Fruit fly (Drosophila melanogaster) ovary, adult (tissue): ENCODE measurements around the gene CG14418.

Source experiments
- CG17801 ChIP-seq: fragments of 200-800 bp; optimal IDR thresholded peaks from 2 replicates; lab custom pipeline; 2019; ENCODE audit warnings: missing biosample characterization, mild to moderate bottlenecking, missing genetic modification characterization, moderate library complexity; ENCODE audit not compliant: partially characterized antibody

Gene CG14418

dm6 chrX:2883561-2883960 is at the start of gene CG14418:
TSS of gene CG14418 (minus strand) at chrX:2883661.
- TF ChIP-seq CG17801 (GFP tag; lab: Kevin White, UChicago) = no peak

DNA sequence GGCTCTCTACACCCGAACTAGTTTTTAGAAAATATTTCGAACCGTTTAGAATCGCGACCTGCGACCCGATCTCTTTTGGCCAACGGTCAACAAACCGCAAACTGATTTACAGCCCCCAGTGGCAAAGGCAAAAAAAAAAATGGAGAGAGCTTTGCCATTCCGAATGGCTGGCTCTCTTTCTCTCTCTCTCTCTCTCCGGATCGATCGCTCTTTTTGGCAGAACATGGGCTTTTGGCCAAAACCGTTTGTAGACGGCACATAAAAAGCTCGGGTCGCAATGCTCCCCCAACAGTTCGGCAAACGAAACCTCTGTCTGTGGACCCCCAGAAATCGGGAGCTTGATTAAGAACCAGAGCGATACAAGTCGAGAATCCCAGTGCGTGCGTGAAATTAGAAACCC is 46.0 kb upstream of the CG14418 start, which contains the start of gene CG32793:
Gene CG32793, plus strand, starts transcription at position 301 of the 400 bp plus-strand sequence.
- no peak for TF ChIP-seq CG17801 (GFP tag; lab: Kevin White, UChicago)

DNA sequence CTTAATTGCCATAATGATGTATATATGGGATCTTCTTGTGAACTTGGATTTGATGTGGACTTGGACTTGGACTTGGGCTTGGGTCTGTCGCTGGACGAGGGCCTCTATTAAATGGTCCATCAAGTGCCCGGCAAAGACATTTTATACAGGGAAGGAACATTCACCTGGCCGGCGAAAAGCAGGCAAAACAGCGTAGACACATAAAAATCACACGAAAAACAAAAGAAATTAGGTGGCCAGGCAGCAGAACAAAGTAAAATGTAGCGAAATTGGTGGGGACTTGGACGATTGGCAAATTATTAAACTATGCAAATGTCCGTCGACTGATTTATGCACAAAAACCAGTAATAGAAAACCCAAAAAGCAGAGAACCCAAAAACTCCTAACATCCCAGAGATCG is 43.7 kb upstream of the CG14418 start, which contains the start of gene CG14424:
Gene CG14424, minus strand, starts transcription at position 101 of the 400 bp plus-strand sequence.
- no peak for TF ChIP-seq CG17801 (GFP tag; lab: Kevin White, UChicago)

dm6 chrX:2919742-2920141 is 36.3 kb upstream of the CG14418 start, which contains the start of gene CG3588:
TSS of gene CG3588 (plus strand) at chrX:2919770.
- no peak for TF ChIP-seq CG17801 (GFP tag; lab: Kevin White, UChicago)

DNA sequence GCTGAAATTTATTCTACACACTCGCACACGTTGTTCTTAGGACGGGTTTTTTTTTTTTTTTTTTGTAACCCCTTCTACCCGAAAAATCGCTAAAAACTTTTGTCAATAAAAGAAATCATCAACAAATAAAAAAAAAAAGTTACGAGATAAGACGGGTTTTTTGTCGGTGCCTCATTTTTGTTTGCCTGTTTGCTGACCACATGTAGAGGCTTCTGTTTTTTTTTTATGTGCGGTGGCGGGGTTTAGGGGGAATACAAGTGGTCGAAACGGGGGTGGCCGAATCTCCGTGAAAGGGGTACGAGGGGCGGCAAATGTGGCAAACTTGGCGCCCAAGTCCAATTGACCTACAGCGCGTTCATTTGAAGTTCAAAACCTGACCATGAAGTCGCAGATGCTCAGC is 35.1 kb upstream of the CG14418 start:
- TF ChIP-seq CG17801 (GFP tag; lab: Kevin White, UChicago) = no peak

DNA sequence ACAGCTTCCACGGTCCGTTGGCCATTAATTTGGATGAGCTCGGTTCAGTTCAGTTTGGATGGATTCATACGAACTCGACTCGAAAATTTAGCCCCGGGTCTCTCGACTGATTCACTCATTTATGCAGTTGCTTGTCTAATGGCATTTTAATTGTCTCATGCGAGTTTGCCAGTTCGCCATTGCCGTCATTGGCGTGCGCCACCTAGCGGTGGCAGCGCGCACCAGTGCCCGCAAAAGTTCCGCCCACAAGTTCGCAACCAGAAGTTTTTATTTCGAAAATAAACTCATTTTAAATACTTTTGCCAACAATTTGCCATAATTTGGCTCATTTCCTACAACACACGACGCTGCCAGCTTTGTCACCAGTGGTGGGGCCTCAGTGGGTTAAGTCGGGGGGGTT is 31.6 kb upstream of the CG14418 start:
- TF ChIP-seq CG17801 (GFP tag; lab: Kevin White, UChicago) = no peak

- no peak for TF ChIP-seq CG17801 (GFP tag; lab: Kevin White, UChicago)
Measured at dm6 chrX:2914091-2914490, 30.6 kb upstream of the CG14418 start.

dm6 chrX:2912581-2912980 is 29.1 kb upstream of the CG14418 start:
- TF ChIP-seq CG17801 (GFP tag; lab: Kevin White, UChicago) = no peak

- TF ChIP-seq CG17801 (GFP tag; lab: Kevin White, UChicago) = no peak
Measured at dm6 chrX:2907105-2907694, 23.7 kb upstream of the CG14418 start.

DNA sequence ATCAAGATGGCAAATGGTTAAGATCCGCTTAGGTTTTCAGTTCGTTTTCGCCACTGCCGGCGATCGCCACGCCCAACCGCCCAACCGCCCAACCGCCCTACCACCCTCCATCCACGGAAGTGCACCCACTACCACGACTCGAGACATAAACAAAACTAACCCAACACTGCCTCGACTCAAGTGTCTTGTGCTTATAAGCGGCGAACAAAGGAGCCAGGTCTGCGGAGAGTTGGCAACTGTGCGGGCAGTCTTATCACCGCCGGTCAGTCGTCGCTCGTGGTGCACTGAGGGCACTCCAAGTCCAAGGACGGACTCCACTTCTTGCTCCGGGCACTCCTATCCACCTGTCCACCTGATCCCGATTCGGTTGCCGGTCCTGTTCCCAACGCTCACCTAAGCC is 7.0 kb upstream of the CG14418 start, which contains the start of gene CG3526:
Gene CG3526, plus strand, starts transcription at position 301 of the 400 bp plus-strand sequence.
- TF ChIP-seq CG17801 (GFP tag; lab: Kevin White, UChicago) = no peak

DNA sequence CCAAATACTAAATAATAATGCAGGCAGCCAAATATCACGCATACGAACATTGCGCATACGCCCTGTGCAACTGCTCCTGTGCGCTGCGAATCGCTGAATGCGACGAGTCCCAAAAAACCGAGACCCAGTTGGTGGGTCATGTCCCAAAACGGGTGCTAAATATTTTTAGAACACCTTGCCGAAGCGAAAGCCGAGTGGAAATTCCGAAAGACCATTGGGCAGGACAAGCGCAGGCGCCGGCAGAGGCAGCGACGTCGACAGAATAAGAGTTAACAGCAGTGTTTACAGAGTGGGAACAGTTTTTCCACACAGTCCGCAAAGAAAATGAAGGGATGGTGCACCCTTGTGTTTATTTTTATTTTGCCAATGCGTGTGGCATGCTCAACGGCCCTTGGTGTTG is 4.8 kb upstream of the CG14418 start:
- no peak for TF ChIP-seq CG17801 (GFP tag; lab: Kevin White, UChicago)

DNA sequence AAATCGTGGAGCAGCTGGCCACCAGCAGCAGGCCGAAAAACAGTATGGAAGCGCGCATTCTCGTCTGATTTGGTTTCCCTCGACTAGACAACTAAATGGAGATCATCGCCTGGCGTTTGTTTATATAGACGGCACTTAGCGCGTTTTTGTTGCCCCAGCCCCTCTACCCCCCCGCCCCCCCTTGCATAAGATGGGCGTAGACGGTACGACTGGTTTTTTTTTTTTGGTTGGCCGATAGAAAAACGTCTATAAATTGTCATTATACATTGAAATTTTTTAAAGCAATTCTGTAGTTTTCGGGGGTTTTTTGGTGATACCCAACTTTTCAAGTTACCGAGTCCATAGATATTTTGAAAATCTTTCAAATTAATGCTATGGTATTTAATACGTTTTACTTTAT is 2.4 kb upstream of the CG14418 start, which contains the start of gene CG14419:
Gene CG14419, minus strand, starts transcription at position 101 of the 400 bp plus-strand sequence.
- no peak for TF ChIP-seq CG17801 (GFP tag; lab: Kevin White, UChicago)

DNA sequence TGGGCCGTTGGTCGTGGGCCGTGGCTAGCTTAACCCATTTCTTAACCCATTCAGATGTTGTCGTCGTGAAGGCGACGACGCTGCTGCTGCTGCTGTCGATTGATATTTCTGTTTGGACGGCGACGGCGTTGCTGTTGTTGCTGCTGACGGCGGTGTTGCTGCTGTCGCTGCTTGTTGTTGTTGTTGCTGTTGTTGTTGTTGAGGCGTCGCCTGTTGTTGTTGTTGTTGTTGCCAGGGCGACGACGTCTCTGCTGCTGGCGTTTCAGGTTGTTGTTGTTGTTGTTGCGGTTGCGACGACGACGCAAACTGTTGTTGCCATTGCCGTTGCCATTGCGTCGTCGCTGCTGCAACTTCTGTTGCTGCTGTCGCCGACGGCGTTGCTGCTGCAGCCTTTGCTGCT is 945 bp downstream of the CG14418 start:
- TF ChIP-seq CG17801 (GFP tag; lab: Kevin White, UChicago) = no peak

DNA sequence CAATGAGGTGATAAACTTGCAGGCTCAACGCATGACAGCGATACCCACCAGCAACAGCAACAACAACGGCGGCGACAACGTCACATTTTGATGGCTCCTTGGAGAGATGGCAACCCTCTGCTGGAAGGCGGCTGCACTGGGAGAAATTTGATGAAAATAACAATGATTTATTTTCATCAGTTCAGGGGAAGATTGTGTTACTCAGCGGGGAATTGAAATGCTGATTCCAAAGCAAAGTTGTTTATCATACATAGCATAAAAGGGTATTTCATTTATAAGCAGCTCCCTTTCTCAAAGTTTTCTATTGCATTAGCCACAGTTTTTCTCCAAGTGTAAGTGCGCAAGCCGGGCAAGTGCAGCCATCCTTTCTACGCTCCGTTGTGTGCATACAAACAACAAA is 2.8 kb downstream of the CG14418 start:
- no peak for TF ChIP-seq CG17801 (GFP tag; lab: Kevin White, UChicago)

DNA sequence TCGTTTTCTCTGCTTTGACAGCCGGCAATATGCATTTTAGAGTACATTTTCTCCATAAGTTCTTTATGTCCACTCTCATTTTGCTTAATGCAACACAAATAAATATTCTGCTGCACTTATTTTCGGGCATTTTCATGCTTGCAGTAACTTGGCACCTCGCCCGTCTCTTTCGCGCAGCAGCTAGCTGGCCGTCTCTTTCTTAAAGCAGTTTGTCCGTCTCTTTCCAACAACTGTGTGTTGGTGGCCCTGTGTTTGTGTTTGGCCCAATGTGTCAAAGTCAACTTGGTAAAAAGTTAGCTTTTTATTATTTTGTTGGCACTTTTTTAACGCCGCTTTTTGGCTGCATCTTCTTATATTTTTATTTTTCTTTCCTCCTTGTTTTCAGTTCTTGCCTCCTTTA is 6.4 kb downstream of the CG14418 start:
- TF ChIP-seq CG17801 (GFP tag; lab: Kevin White, UChicago) = no peak

DNA sequence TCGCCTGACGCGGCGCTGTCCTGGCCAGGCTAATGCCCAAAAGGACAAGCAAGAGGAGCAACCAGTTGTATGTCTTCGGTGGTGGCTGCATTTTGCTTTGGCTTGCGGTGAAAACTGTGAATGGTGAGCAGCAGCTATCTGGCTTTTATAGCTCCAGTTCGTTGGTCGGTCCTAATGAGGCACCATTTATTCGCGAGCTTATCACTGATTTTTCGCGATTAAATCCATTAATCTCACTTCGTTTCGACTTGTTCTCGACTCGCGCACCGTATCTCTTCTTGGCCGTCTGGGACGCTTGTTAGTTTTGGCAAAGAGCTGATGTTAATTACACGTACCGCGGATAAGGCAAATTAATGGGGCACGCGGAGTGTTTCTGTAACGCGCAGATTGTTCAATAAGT is 7.0 kb downstream of the CG14418 start, which contains the start of gene CG14417:
Gene CG14417, minus strand, starts transcription at position 101 of the 400 bp plus-strand sequence.
- no peak for TF ChIP-seq CG17801 (GFP tag; lab: Kevin White, UChicago)
